Fruit fly (Drosophila melanogaster): ENCODE results near the gene Jasper.

Jasper gene

dm6 chr3R:30055915-30056544 is 3.7 kb downstream of the Jasper start, which contains the start of the genes Rpp14b and spn-A (continued):
- TF ChIP-seq CG12219 (GFP tag; optimal IDR thresholded peaks at IDR 0.05) (no peak), Dp (GFP tag; optimal IDR thresholded peaks at IDR 0.05) (peak; percentile 41), CG32532 (GFP tag; IDR thresholded peaks at IDR 0.05) (peak; percentile 28; the same call in 1 of the 2 replicates), Antp (GFP tag; optimal IDR thresholded peaks at IDR 0.05) (no peak), bigmax (GFP tag; optimal IDR thresholded peaks at IDR 0.05) (no peak), Kr (GFP tag; optimal IDR thresholded peaks at IDR 0.05) (no peak), nerfin-1 (tag; optimal IDR thresholded peaks at IDR 0.05) (no peak), prd (optimal IDR thresholded peaks at IDR 0.05) (no peak), prd (GFP tag; IDR thresholded peaks at IDR 0.05) (peak; percentile 56; the same call in 2 of the 3 replicates), CG14050 (GFP tag; IDR thresholded peaks at IDR 0.05) (no peak), BEAF-32 (GFP tag; optimal IDR thresholded peaks at IDR 0.05) (peak; percentile 33), CG30020 (tag; optimal IDR thresholded peaks at IDR 0.05) (no peak), Blimp-1 (GFP tag; optimal IDR thresholded peaks at IDR 0.05) (no peak), Nf-YC (tag; optimal IDR thresholded peaks at IDR 0.05) (no peak), YL-1 (GFP tag; optimal IDR thresholded peaks at IDR 0.05) (peak; percentile 43), CG10366 (GFP tag; IDR thresholded peaks at IDR 0.05) (peak; percentile 43; the same call in 1 of the 2 replicates), hth (optimal IDR thresholded peaks at IDR 0.05) (no peak), MTF-1 (GFP tag; optimal IDR thresholded peaks at IDR 0.05; ENCODE audit: borderline replicate concordance) (no peak), tll (GFP tag; optimal IDR thresholded peaks at IDR 0.05) (peak in 1 of 2 experiments; percentile 9), CG12769 (tag; optimal IDR thresholded peaks at IDR 0.05) (peak; percentile 43), CG5245 (GFP tag; optimal IDR thresholded peaks at IDR 0.05) (no peak), lilli (GFP tag; optimal IDR thresholded peaks at IDR 0.05) (peak; percentile 37), Hr51 (GFP tag; optimal IDR thresholded peaks at IDR 0.05) (peak in 1 of 2 experiments; percentile 4), CTCF (GFP tag; optimal IDR thresholded peaks at IDR 0.05) (no peak), CG7745 (tag; optimal IDR thresholded peaks at IDR 0.05) (no peak), CG10959 (GFP tag; IDR thresholded peaks at IDR 0.05) (no peak), ase (GFP tag; IDR thresholded peaks at IDR 0.05) (0 out of 3 replicates have a peak, but pooled peaks have one; percentile 16), CG11456 (GFP tag; IDR thresholded peaks at IDR 0.05) (peak; percentile 63; the same call in 1 of the 3 replicates), CG17328 (GFP tag; IDR thresholded peaks at IDR 0.05) (peak; percentile 33; the same call in 1 of the 2 replicates), CG12659 (GFP tag; optimal IDR thresholded peaks at IDR 0.05) (peak; percentile 28), tap (tag; optimal IDR thresholded peaks at IDR 0.05) (no peak), pnt (GFP tag; optimal IDR thresholded peaks at IDR 0.05) (no peak), MESR4 (GFP tag; optimal IDR thresholded peaks at IDR 0.05) (peak; percentile 48), lov (optimal IDR thresholded peaks at IDR 0.05) (no peak), lov (GFP tag; IDR thresholded peaks at IDR 0.05) (0 out of 3 replicates have a peak, but pooled peaks have one; percentile 50), Ets97D (GFP tag; optimal IDR thresholded peaks at IDR 0.05) (no peak), MBD-R2 (GFP tag; IDR thresholded peaks at IDR 0.05) (peak; percentile 84), pzg (GFP tag; optimal IDR thresholded peaks at IDR 0.05) (peak; percentile 46), vnd (GFP tag; IDR thresholded peaks at IDR 0.05; ENCODE audit: partially characterized antibody) (no peak), chif (GFP tag; optimal IDR thresholded peaks at IDR 0.05) (no peak), Hr78 (GFP tag; optimal IDR thresholded peaks at IDR 0.05) (no peak), ken (GFP tag; IDR thresholded peaks at IDR 0.05) (peak; percentile 29; the same call in 1 of the 3 replicates), CG18262 (tag; optimal IDR thresholded peaks at IDR 0.05) (no peak), HLH54F (GFP tag; optimal IDR thresholded peaks at IDR 0.05) (no peak), Gug (GFP tag; IDR thresholded peaks at IDR 0.05) (peak; percentile 53; the same call in 2 of the 4 replicates), CG42726 (GFP tag; IDR thresholded peaks at IDR 0.05; ENCODE audit: partially characterized antibody) (no peak), CG32772 (GFP tag; IDR thresholded peaks at IDR 0.05) (peak; percentile 46; the same call in 1 of the 2 replicates), dmrt11E (tag; optimal IDR thresholded peaks at IDR 0.05) (no peak), nerfin-2 (GFP tag; IDR thresholded peaks at IDR 0.05; ENCODE audit: partially characterized antibody) (no peak)
